Fruit fly (Drosophila melanogaster) whole organism, wandering third instar larva: Measurements from ENCODE around the gene CG31807.

ENCODE experiments used
- Dfd ChIP-seq: fragments of >200 bp; optimal IDR thresholded peaks from 2 replicates; lab custom pipeline; 2017; ENCODE audit warnings: missing biosample characterization, missing genetic modification characterization
- GATAd ChIP-seq: sonication (Bioruptor generic); optimal IDR thresholded peaks from 2 replicates; lab custom pipeline; 2016; ENCODE audit warnings: missing biosample characterization, missing genetic modification characterization
- Hr78 ChIP-seq: fragments of >200 bp; optimal IDR thresholded peaks from 2 replicates; lab custom pipeline; 2017; ENCODE audit warnings: missing biosample characterization, missing genetic modification characterization
- Myc ChIP-seq: fragments of >200 bp; optimal IDR thresholded peaks from 2 replicates; lab custom pipeline; 2017
- OdsH ChIP-seq: fragments of 200-800 bp; sonication (Bioruptor generic); optimal IDR thresholded peaks from 2 replicates; lab custom pipeline; 2016; ENCODE audit warnings: missing biosample characterization, mild to moderate bottlenecking, missing genetic modification characterization
- brk ChIP-seq: fragments of 200-800 bp; sonication (Bioruptor generic); optimal IDR thresholded peaks from 2 replicates; lab custom pipeline; 2016; ENCODE audit warnings: missing biosample characterization, mild to moderate bottlenecking, missing genetic modification characterization
- fru ChIP-seq: fragments of 200-800 bp; sonication (Bioruptor generic); optimal IDR thresholded peaks from 3 replicates; lab custom pipeline; 2016; ENCODE audit warnings: missing biosample characterization, mild to moderate bottlenecking, missing genetic modification characterization
- pan ChIP-seq: fragments of >200 bp; optimal IDR thresholded peaks from 2 replicates; lab custom pipeline; 2017
- sage ChIP-seq: fragments of 200-800 bp; sonication (Bioruptor generic); optimal IDR thresholded peaks from 2 replicates; lab custom pipeline; 2016; ENCODE audit warnings: missing biosample characterization, mild to moderate bottlenecking, missing genetic modification characterization

dm6 chr2L:16703008-16703510 lies 19.3 kb upstream of the CG31807 start:
- TF ChIP-seq GATAd (GFP tag; lab: Kevin White, UChicago): no peak
- no peak for TF ChIP-seq OdsH (GFP tag; lab: Kevin White, UChicago)
- TF ChIP-seq fru: no peak
- TF ChIP-seq sage (GFP tag; lab: Kevin White, UChicago): no peak
- no peak for TF ChIP-seq brk (GFP tag; lab: Kevin White, UChicago)
- no peak for TF ChIP-seq Myc (lab: Kevin White, UChicago)
- TF ChIP-seq pan: no peak
- TF ChIP-seq Dfd (GFP tag; lab: Kevin White, UChicago): no peak
- no peak for TF ChIP-seq Hr78 (GFP tag; lab: Kevin White, UChicago)
